Worm (Caenorhabditis elegans) whole organism, L4/young adult: Measurements from ENCODE around the gene F47G3.1.

Source experiments
- W03F9.2 ChIP-seq: fragments of 150-350 bp; optimal IDR thresholded peaks from 2 replicates; lab custom pipeline; 2014; ENCODE audit warnings: missing biosample characterization, missing genetic modification characterization
- dao-5 ChIP-seq: sonication (generic microtip); optimal IDR thresholded peaks from 2 replicates; lab custom pipeline; 2016; ENCODE audit warnings: missing genotype, missing genetic modification characterization, moderate library complexity, missing compliant biosample characterization
- him-1 ChIP-seq: sonication (generic microtip); optimal IDR thresholded peaks from 2 replicates; lab custom pipeline; 2016; ENCODE audit warnings: missing genotype, missing genetic modification reagents, missing genetic modification characterization, missing compliant biosample characterization

- TF ChIP-seq him-1 (tag; lab: Kevin White, UChicago) (no peak), W03F9.2 (tag; lab: Kevin White, UChicago) (no peak), dao-5 (tag; lab: Kevin White, UChicago) (no peak)
These were observed 53.8 kb downstream of the F47G3.1 start for ce11 chrX:2439309-2439708.
